Worm (Caenorhabditis elegans): ENCODE results near the gene crb-3.

crb-3 gene

ce11 chrX:9191795-9192494 lies 11.6 kb upstream of the crb-3 start, which contains the start of gene Y81B9A.1:
TSS of gene Y81B9A.1 (plus strand) at chrX:9192444.
- TF ChIP-seq zag-1 (tag; optimal IDR thresholded peaks at IDR 0.05) (no peak), unc-62 (GFP tag; optimal IDR thresholded peaks at IDR 0.05) (no peak), hmg-11 (tag; optimal IDR thresholded peaks at IDR 0.05) (no peak), elt-1 (tag; optimal IDR thresholded peaks at IDR 0.05) (no peak), aly-2 (tag; optimal IDR thresholded peaks at IDR 0.05) (no peak)

ce11 chrX:9194081-9194480 lies 9.5 kb upstream of the crb-3 start:
- TF ChIP-seq lsy-12 (tag; optimal IDR thresholded peaks at IDR 0.05), result no peak
- no peak for TF ChIP-seq lin-39 (tag; optimal IDR thresholded peaks at IDR 0.05)
- no peak for TF ChIP-seq lin-15B (tag; optimal IDR thresholded peaks at IDR 0.05)
- no peak for TF ChIP-seq ztf-11 (tag; optimal IDR thresholded peaks at IDR 0.05)
- TF ChIP-seq hmg-11 (tag; optimal IDR thresholded peaks at IDR 0.05), result no peak
- no peak for TF ChIP-seq egl-5 (tag; optimal IDR thresholded peaks at IDR 0.05)
- no peak for TF ChIP-seq fkh-10 (GFP tag; optimal IDR thresholded peaks at IDR 0.05)
- no peak for TF ChIP-seq pha-4 (tag; optimal IDR thresholded peaks at IDR 0.05)
- TF ChIP-seq nhr-11 (tag; optimal IDR thresholded peaks at IDR 0.05), result no peak
- no peak for TF ChIP-seq ama-1 (optimal IDR thresholded peaks at IDR 0.05)
- no peak for TF ChIP-seq nhr-23 (tag; optimal IDR thresholded peaks at IDR 0.05)

- no peak for TF ChIP-seq fkh-10 (GFP tag; optimal IDR thresholded peaks at IDR 0.05)
- no peak for TF ChIP-seq nfya-1 (tag; optimal IDR thresholded peaks at IDR 0.05; ENCODE audit: insufficient read depth)
- no peak for TF ChIP-seq unc-39 (tag; optimal IDR thresholded peaks at IDR 0.05)
- TF ChIP-seq zag-1 (tag; optimal IDR thresholded peaks at IDR 0.05), result no peak
- no peak for TF ChIP-seq nhr-67 (tag; optimal IDR thresholded peaks at IDR 0.05)
- no peak for TF ChIP-seq sea-2 (GFP tag; optimal IDR thresholded peaks at IDR 0.05)
- no peak for TF ChIP-seq ztf-11 (tag; optimal IDR thresholded peaks at IDR 0.05)
- no peak for TF ChIP-seq nhr-25 (tag; optimal IDR thresholded peaks at IDR 0.05)
These were observed 8.0 kb upstream of the crb-3 start for ce11 chrX:9195375-9196098.

- TF ChIP-seq ceh-82 (tag; optimal IDR thresholded peaks at IDR 0.05) (no peak), jun-1 (tag; optimal IDR thresholded peaks at IDR 0.05) (no peak)
These were observed 1.4 kb downstream of the crb-3 start for ce11 chrX:9204986-9205385.

ce11 chrX:9206731-9207130 lies 3.2 kb downstream of the crb-3 start:
- TF ChIP-seq nhr-76 (tag; optimal IDR thresholded peaks at IDR 0.05) (no peak), mml-1 (tag; optimal IDR thresholded peaks at IDR 0.05) (no peak), ceh-28 (tag; optimal IDR thresholded peaks at IDR 0.05) (no peak), nhr-12 (tag; optimal IDR thresholded peaks at IDR 0.05) (no peak), nhr-77 (tag; optimal IDR thresholded peaks at IDR 0.05) (no peak), nhr-23 (tag; optimal IDR thresholded peaks at IDR 0.05) (no peak), lin-15B (tag; optimal IDR thresholded peaks at IDR 0.05) (no peak)

- peak; percentile 28 for TF ChIP-seq pha-4 (tag; optimal IDR thresholded peaks at IDR 0.05)
- no peak for TF ChIP-seq egl-27 (tag; optimal IDR thresholded peaks at IDR 0.05)
- TF ChIP-seq elt-2 (tag; optimal IDR thresholded peaks at IDR 0.05), result peak; percentile 48
These were observed 4.9 kb downstream of the crb-3 start for ce11 chrX:9208492-9208891.

ce11 chrX:9208933-9209332 lies 5.4 kb downstream of the crb-3 start:
- TF ChIP-seq ztf-11 (tag; optimal IDR thresholded peaks at IDR 0.05) (no peak), nhr-11 (tag; optimal IDR thresholded peaks at IDR 0.05) (no peak), ceh-9 (tag; optimal IDR thresholded peaks at IDR 0.05) (no peak), jun-1 (tag; optimal IDR thresholded peaks at IDR 0.05) (no peak), aly-2 (tag; optimal IDR thresholded peaks at IDR 0.05) (no peak), unc-62 (GFP tag; optimal IDR thresholded peaks at IDR 0.05) (no peak), ZK546.5 (tag; optimal IDR thresholded peaks at IDR 0.05) (no peak), elt-1 (tag; optimal IDR thresholded peaks at IDR 0.05) (no peak), fkh-2 (tag; optimal IDR thresholded peaks at IDR 0.05) (no peak), lin-15B (tag; optimal IDR thresholded peaks at IDR 0.05) (no peak), ceh-82 (tag; optimal IDR thresholded peaks at IDR 0.05) (no peak), egl-27 (tag; optimal IDR thresholded peaks at IDR 0.05) (no peak), lin-39 (tag; optimal IDR thresholded peaks at IDR 0.05) (no peak), nhr-76 (tag; optimal IDR thresholded peaks at IDR 0.05) (no peak), nhr-67 (tag; optimal IDR thresholded peaks at IDR 0.05) (no peak)

All from whole organism, L3 larva.